Worm (Caenorhabditis elegans) whole organism, early embryonic: ENCODE data around the gene ulp-2.
"Not testable (repeated sequence)": the region's sequence is repeated elsewhere in the genome, so short reads cannot be mapped to it uniquely, and the experiment has no call there.

ENCODE experiments used
- ceh-36 ChIP-seq: sonication (generic microtip); optimal IDR thresholded peaks from 2 replicates; lab custom pipeline; 2016; ENCODE audit warnings: missing genetic modification characterization, inconsistent platforms, missing compliant biosample characterization
- flt-1 ChIP-seq: fragments of 200-800 bp; sonication (Bioruptor generic); IDR thresholded peaks from 2 replicates; pipeline ENCODE4 v1.3.6; 2022; ENCODE audit warnings: missing genetic modification characterization, missing compliant biosample characterization
- hmg-4 ChIP-seq: fragments of 200-800 bp; sonication (Bioruptor generic); optimal IDR thresholded peaks from 2 replicates; lab custom pipeline; 2018; ENCODE audit warnings: mild to moderate bottlenecking, missing genetic modification characterization, missing compliant biosample characterization

DNA sequence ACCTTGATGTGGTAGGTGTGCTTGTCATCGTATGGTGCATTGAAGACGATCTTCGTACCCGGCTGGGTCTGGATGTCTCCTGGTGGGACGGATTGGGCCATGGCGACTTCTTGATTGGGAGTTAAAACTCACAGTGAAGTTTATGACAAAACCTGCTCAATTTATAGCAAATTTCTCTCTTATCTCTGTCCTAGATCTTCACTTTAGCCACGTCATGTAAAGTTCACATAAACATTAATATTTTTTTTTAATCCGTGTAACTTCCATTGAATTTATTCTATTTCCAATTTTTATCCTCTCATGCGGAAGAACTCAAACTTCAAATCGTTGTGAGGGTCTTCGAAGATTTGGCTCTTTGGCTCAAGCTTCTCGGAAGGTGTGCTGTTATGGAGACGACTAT, 43.2 kb downstream of the ulp-2 start, which contains the start of gene msp-31:
- TF ChIP-seq hmg-4 (GFP tag; lab: Kevin White, UChicago); ceh-36; flt-1 (GFP tag; lab: Robert Waterston, UW): not testable (repeated sequence)
